Worm (Caenorhabditis elegans): ENCODE measurements around the gene irld-67.
A peak's percentile ranks its signal among the peaks of the same experiment; 100 is the strongest.

The irld-67 gene

ce11 chrII:2888957-2889630 lies 45.2 kb downstream of the irld-67 start, which contains the start of gene pinn-1 (continued):
- no peak for TF ChIP-seq attf-4 (tag; optimal IDR thresholded peaks at IDR 0.05)
- no peak for TF ChIP-seq Y5F2A.4 (GFP tag; optimal IDR thresholded peaks at IDR 0.05)
- TF ChIP-seq nhr-102 (tag; optimal IDR thresholded peaks at IDR 0.05): peak; percentile 75
- TF ChIP-seq saeg-2 (GFP tag; IDR thresholded peaks at IDR 0.05): 0 out of 2 replicates have a peak, but pooled peaks have one; percentile 28
- TF ChIP-seq nhr-11 (tag; optimal IDR thresholded peaks at IDR 0.05): peak; percentile 53
- peak; percentile 74 for TF ChIP-seq mdt-29 (GFP tag; IDR thresholded peaks at IDR 0.05)
- TF ChIP-seq lir-3 (tag; optimal IDR thresholded peaks at IDR 0.05): no peak
- TF ChIP-seq mxl-2 (GFP tag; conservative IDR thresholded peaks at IDR 0.05): 0 out of 2 replicates have a peak, but pooled peaks have one; percentile 16
- TF ChIP-seq nhr-42 (GFP tag; IDR thresholded peaks at IDR 0.05): peak; percentile 83; the same call in 1 of the 2 replicates
- peak; percentile 90 for TF ChIP-seq sdz-12 (GFP tag; optimal IDR thresholded peaks at IDR 0.05)
- TF ChIP-seq nhr-111 (GFP tag; optimal IDR thresholded peaks at IDR 0.05): no peak
- TF ChIP-seq F26F4.8 (GFP tag; conservative IDR thresholded peaks at IDR 0.05): no peak
- TF ChIP-seq ztf-7 (tag; optimal IDR thresholded peaks at IDR 0.05): peak; percentile 77
- peak; percentile 87 for TF ChIP-seq duxl-1 (tag; optimal IDR thresholded peaks at IDR 0.05; ENCODE audit: poor library complexity)
- TF ChIP-seq Y48G9A.11 (GFP tag; IDR thresholded peaks at IDR 0.05): peak; percentile 90
- TF ChIP-seq nhr-28 (tag; optimal IDR thresholded peaks at IDR 0.05): peak; percentile 44
- TF ChIP-seq egl-43 (GFP tag; IDR thresholded peaks at IDR 0.05): 0 out of 2 replicates have a peak, but pooled peaks have one; percentile 19
- no peak for TF ChIP-seq nhr-237 (tag; optimal IDR thresholded peaks at IDR 0.05)
- no peak for TF ChIP-seq T20F7.1 (GFP tag; optimal IDR thresholded peaks at IDR 0.05)
- TF ChIP-seq ceh-44 (GFP tag; IDR thresholded peaks at IDR 0.05): peak; percentile 87
- TF ChIP-seq vab-7 (GFP tag; IDR thresholded peaks at IDR 0.05): peak; percentile 74
- TF ChIP-seq spr-3 (GFP tag; optimal IDR thresholded peaks at IDR 0.05): no peak
- TF ChIP-seq ceh-28 (tag; optimal IDR thresholded peaks at IDR 0.05): peak; percentile 46
- peak; percentile 100 for TF ChIP-seq mes-2 (tag; optimal IDR thresholded peaks at IDR 0.05; ENCODE audit: poor library complexity, severe bottlenecking)
- peak; percentile 64 for TF ChIP-seq spr-1 (tag; optimal IDR thresholded peaks at IDR 0.05)
- TF ChIP-seq unc-39 (tag; optimal IDR thresholded peaks at IDR 0.05): no peak
- TF ChIP-seq nhr-48 (tag; optimal IDR thresholded peaks at IDR 0.05): no peak
- no peak for TF ChIP-seq ztf-11 (tag; optimal IDR thresholded peaks at IDR 0.05)
- TF ChIP-seq ceh-32 (tag; optimal IDR thresholded peaks at IDR 0.05; ENCODE audit: poor library complexity): no peak
- TF ChIP-seq nhr-25 (tag; optimal IDR thresholded peaks at IDR 0.05; ENCODE audit: borderline replicate concordance, insufficient read depth): peak; percentile 59
- TF ChIP-seq T26A8.4 (GFP tag; IDR thresholded peaks at IDR 0.05): peak; percentile 79
- no peak for TF ChIP-seq daf-19 (GFP tag; conservative IDR thresholded peaks at IDR 0.05)
- peak; percentile 99 for TF ChIP-seq lin-38 (GFP tag; IDR thresholded peaks at IDR 0.05)
- TF ChIP-seq lim-7 (GFP tag; IDR thresholded peaks at IDR 0.05): no peak
- TF ChIP-seq aha-1 (tag): peak; percentile 94
- no peak for TF ChIP-seq skn-1 (tag; optimal IDR thresholded peaks at IDR 0.05)
- peak; percentile 72 for TF ChIP-seq ctbp-1 (GFP tag; IDR thresholded peaks at IDR 0.05)
- TF ChIP-seq lin-29 (GFP tag; IDR thresholded peaks at IDR 0.05): no peak
- 0 out of 2 replicates have a peak, but pooled peaks have one; percentile 20 for TF ChIP-seq Y105C5A.15 (GFP tag; IDR thresholded peaks at IDR 0.05)
- peak; percentile 92 for TF ChIP-seq unc-130 (GFP tag; optimal IDR thresholded peaks at IDR 0.05)
- no peak for TF ChIP-seq nhr-10 (tag; optimal IDR thresholded peaks at IDR 0.05)
- TF ChIP-seq dve-1 (tag; optimal IDR thresholded peaks at IDR 0.05; ENCODE audit: insufficient read depth): peak; percentile 78
- TF ChIP-seq aly-2 (tag; optimal IDR thresholded peaks at IDR 0.05): no peak
- peak; percentile 91 for TF ChIP-seq ceh-20 (GFP tag; IDR thresholded peaks at IDR 0.05)
- peak; percentile 71 for TF ChIP-seq lin-15B (tag; optimal IDR thresholded peaks at IDR 0.05)
- TF ChIP-seq F44E2.7 (GFP tag; IDR thresholded peaks at IDR 0.05): no peak
- TF ChIP-seq F37D6.2 (tag; optimal IDR thresholded peaks at IDR 0.05): peak; percentile 65
- no peak for TF ChIP-seq gei-8 (GFP tag; optimal IDR thresholded peaks at IDR 0.05)
- no peak for TF ChIP-seq ceh-82 (tag; optimal IDR thresholded peaks at IDR 0.05)
- 0 out of 2 replicates have a peak, but pooled peaks have one; percentile 41 for TF ChIP-seq arid-1 (GFP tag; conservative IDR thresholded peaks at IDR 0.05)
